Worm (Caenorhabditis elegans): Measurements from ENCODE around the gene C52E2.3.

DNA sequence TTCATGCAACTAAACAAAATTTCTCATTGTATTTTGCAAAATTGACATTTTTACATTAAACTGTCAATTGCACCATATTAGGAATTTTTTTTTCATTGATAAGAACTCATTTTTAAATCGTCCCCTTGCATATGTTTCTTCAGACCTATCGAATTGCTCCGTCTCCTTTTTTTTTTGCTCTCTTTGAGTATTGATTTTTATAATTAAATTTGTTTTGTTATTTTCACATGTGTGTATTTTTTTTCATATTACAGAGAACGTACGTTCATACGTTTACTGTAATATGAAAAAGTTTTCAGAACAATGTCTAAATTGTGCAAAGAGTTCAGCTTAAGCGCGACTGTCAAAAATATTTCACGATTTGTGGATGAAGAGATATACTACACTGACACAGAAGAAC, 18.1 kb downstream of the C52E2.3 start, which contains the start of gene math-14:
- TF ChIP-seq skn-1 (tag; optimal IDR thresholded peaks at IDR 0.05) (no peak), F49E8.2 (tag; optimal IDR thresholded peaks at IDR 0.05; ENCODE audit: borderline replicate concordance) (no peak), php-3 (GFP tag; IDR thresholded peaks at IDR 0.05) (no peak)
